Fruit fly (Drosophila melanogaster): Measurements from ENCODE around the gene CG45081.

DNA sequence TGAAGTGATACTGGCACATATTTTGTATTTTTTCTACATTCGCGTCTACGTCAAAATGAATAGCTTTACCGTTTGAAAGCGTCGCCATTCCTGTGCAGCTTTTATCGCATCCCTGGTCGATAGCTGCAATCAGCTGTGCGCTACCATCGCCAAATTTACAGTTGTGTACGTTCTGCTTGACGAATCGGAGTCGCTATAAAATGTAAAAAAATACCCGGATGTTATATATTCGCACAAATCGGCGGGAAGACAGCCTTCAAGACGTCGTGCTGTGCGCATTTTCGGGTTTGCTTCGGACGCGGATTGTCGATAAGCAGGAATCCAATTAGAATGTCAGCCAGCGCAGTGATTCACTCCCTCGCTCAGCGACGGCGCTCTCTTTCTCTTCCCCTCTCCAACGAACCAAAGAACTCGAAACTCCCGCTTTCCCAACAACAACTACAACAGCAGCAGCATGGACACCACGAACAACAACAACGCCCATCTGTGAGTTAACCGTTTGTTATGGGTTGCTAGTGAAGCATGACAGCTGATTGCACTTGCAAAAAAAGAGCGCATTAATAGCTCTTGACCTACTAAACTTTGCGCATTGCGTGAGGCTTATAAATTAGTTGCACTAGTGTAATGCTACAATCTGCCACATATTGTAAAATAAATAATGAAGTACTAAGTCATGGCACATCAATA lies 28.9 kb downstream of the CG45081 start:
- TF ChIP-seq GATAd (GFP tag; optimal IDR thresholded peaks at IDR 0.05) (no peak), tai (GFP tag; optimal IDR thresholded peaks at IDR 0.05) (peak; percentile 61), Hr78 (GFP tag; optimal IDR thresholded peaks at IDR 0.05) (no peak), pan (optimal IDR thresholded peaks at IDR 0.05) (no peak), Sp1 (GFP tag; optimal IDR thresholded peaks at IDR 0.05) (peak; percentile 24), usp (GFP tag; optimal IDR thresholded peaks at IDR 0.05) (no peak), psq (GFP tag; optimal IDR thresholded peaks at IDR 0.05) (no peak)

Measured in whole organism, wandering third instar larva.